Worm (Caenorhabditis elegans) whole organism, L2 larva: ENCODE measurements around the gene dmd-6.
A peak's percentile ranks its signal among the peaks of the same experiment; 100 is the strongest.

Experiments
- F13H6.1 ChIP-seq: sonication (generic microtip); optimal IDR thresholded peaks from 2 replicates; lab custom pipeline; 2016; ENCODE audit warnings: missing genetic modification characterization, missing compliant biosample characterization
- Y55F3AM.14 ChIP-seq: fragments of 200-800 bp; sonication (Bioruptor generic); optimal IDR thresholded peaks from 2 replicates; lab custom pipeline; 2018; ENCODE audit warnings: mild to moderate bottlenecking, missing genetic modification characterization, missing compliant biosample characterization
- ZK546.5 ChIP-seq: sonication (generic microtip); optimal IDR thresholded peaks from 2 replicates; lab custom pipeline; 2017; ENCODE audit warnings: missing biosample characterization, missing genetic modification characterization
- alr-1 ChIP-seq: fragments of 150-350 bp; optimal IDR thresholded peaks from 2 replicates; lab custom pipeline; 2014; ENCODE audit warnings: missing biosample characterization, missing genetic modification characterization
- ama-1 ChIP-seq: fragments of 150-350 bp; optimal IDR thresholded peaks from 2 replicates; lab custom pipeline; 2018; ENCODE audit warnings: inconsistent platforms
- blmp-1 ChIP-seq: sonication (generic microtip); optimal IDR thresholded peaks from 2 replicates; lab custom pipeline; 2017; ENCODE audit warnings: missing genetic modification characterization, mild to moderate bottlenecking, missing compliant biosample characterization, antibody characterized with exemption, moderate library complexity; ENCODE audit not compliant: insufficient read depth
- ceh-16 ChIP-seq: fragments of 150-350 bp; optimal IDR thresholded peaks from 2 replicates; lab custom pipeline; 2014; ENCODE audit warnings: missing biosample characterization, missing genetic modification characterization
- ceh-82 ChIP-seq: fragments of 150-350 bp; optimal IDR thresholded peaks from 2 replicates; lab custom pipeline; 2014; ENCODE audit warnings: missing biosample characterization, missing genetic modification characterization
- crh-2 ChIP-seq: sonication (generic microtip); optimal IDR thresholded peaks from 2 replicates; lab custom pipeline; 2017; ENCODE audit warnings: missing biosample characterization, missing genetic modification characterization
- fos-1 ChIP-seq: fragments of 150-350 bp; optimal IDR thresholded peaks from 2 replicates; lab custom pipeline; 2014; ENCODE audit warnings: missing biosample characterization, missing genetic modification characterization
- gmeb-1 ChIP-seq: fragments of 150-350 bp; optimal IDR thresholded peaks from 2 replicates; lab custom pipeline; 2014; ENCODE audit warnings: missing biosample characterization, missing genetic modification characterization
- lin-13 ChIP-seq: fragments of 150-350 bp; optimal IDR thresholded peaks from 2 replicates; lab custom pipeline; 2014; ENCODE audit warnings: missing biosample characterization, missing genetic modification reagents, missing genetic modification characterization
- lin-39 ChIP-seq: fragments of 150-350 bp; optimal IDR thresholded peaks from 2 replicates; lab custom pipeline; 2014; ENCODE audit warnings: missing biosample characterization, missing genetic modification reagents, missing genetic modification characterization
- mab-5 ChIP-seq: fragments of 150-350 bp; optimal IDR thresholded peaks from 2 replicates; lab custom pipeline; 2014; ENCODE audit warnings: missing biosample characterization, missing genetic modification characterization
- mbf-1 ChIP-seq: sonication (generic microtip); optimal IDR thresholded peaks from 2 replicates; lab custom pipeline; 2017; ENCODE audit warnings: missing biosample characterization, missing genetic modification characterization
- mdl-1 ChIP-seq, 2 experiments: fragments of 150-350 bp in 1 of 2; sonication (generic microtip) in 1 of 2; optimal IDR thresholded peaks; 2 replicates each; lab custom pipeline; 2017; ENCODE audit warnings: missing biosample characterization in 2 of 2, missing genetic modification characterization in 2 of 2
- nhr-10 ChIP-seq: sonication (generic microtip); optimal IDR thresholded peaks from 2 replicates; lab custom pipeline; 2017; ENCODE audit warnings: missing biosample characterization, missing genetic modification characterization
- nhr-11 ChIP-seq: fragments of 150-350 bp; optimal IDR thresholded peaks from 2 replicates; lab custom pipeline; 2014; ENCODE audit warnings: missing biosample characterization, missing genetic modification characterization
- nhr-12 ChIP-seq: fragments of 150-350 bp; optimal IDR thresholded peaks from 2 replicates; lab custom pipeline; 2014; ENCODE audit warnings: missing biosample characterization, missing genetic modification characterization
- nhr-129 ChIP-seq: fragments of 150-350 bp; optimal IDR thresholded peaks from 2 replicates; lab custom pipeline; 2014; ENCODE audit warnings: missing biosample characterization, missing genetic modification characterization
- nhr-21 ChIP-seq: fragments of 150-350 bp; optimal IDR thresholded peaks from 2 replicates; lab custom pipeline; 2014; ENCODE audit warnings: missing biosample characterization, missing genetic modification characterization
- nhr-23 ChIP-seq: fragments of 150-350 bp; optimal IDR thresholded peaks from 2 replicates; lab custom pipeline; 2014; ENCODE audit warnings: missing biosample characterization, missing genetic modification reagents, missing genetic modification characterization
- nhr-6 ChIP-seq: fragments of 150-350 bp; optimal IDR thresholded peaks from 2 replicates; lab custom pipeline; 2014; ENCODE audit warnings: missing biosample characterization, missing genetic modification characterization
- nhr-77 ChIP-seq: fragments of 150-350 bp; optimal IDR thresholded peaks from 2 replicates; lab custom pipeline; 2014; ENCODE audit warnings: missing biosample characterization, missing genetic modification characterization
- peb-1 ChIP-seq: fragments of 150-350 bp; optimal IDR thresholded peaks from 2 replicates; lab custom pipeline; 2014; ENCODE audit warnings: missing biosample characterization, missing genetic modification characterization
- sem-4 ChIP-seq: fragments of 150-350 bp; optimal IDR thresholded peaks from 2 replicates; lab custom pipeline; 2014; ENCODE audit warnings: missing biosample characterization, missing genetic modification reagents, missing genetic modification characterization
- sma-3 ChIP-seq: sonication (generic microtip); optimal IDR thresholded peaks from 2 replicates; lab custom pipeline; 2016; ENCODE audit warnings: missing genetic modification reagents, missing genetic modification characterization, missing compliant biosample characterization
- snpc-4 ChIP-seq: fragments of 150-350 bp; optimal IDR thresholded peaks from 2 replicates; lab custom pipeline; 2014; ENCODE audit warnings: missing biosample characterization, missing genetic modification characterization
- unc-62 ChIP-seq: fragments of 150-350 bp; optimal IDR thresholded peaks from 2 replicates; lab custom pipeline; 2014; ENCODE audit warnings: missing biosample characterization, missing genetic modification reagents, missing genetic modification characterization
- zag-1 ChIP-seq: fragments of 150-350 bp; optimal IDR thresholded peaks from 2 replicates; lab custom pipeline; 2014; ENCODE audit warnings: missing biosample characterization, missing genetic modification characterization
- ztf-11 ChIP-seq: sonication (generic microtip); optimal IDR thresholded peaks from 2 replicates; lab custom pipeline; 2017; ENCODE audit warnings: missing biosample characterization, missing genetic modification characterization

dmd-6 gene

ce11 chrIV:14616303-14616702 is at the start of gene dmd-6:
Gene dmd-6 (plus strand): TSS chrIV:14616603.
- no peak for TF ChIP-seq blmp-1 (tag; lab: Kevin White, UChicago)
- no peak for TF ChIP-seq sem-4 (tag; lab: Kevin White, UChicago)
- no peak for TF ChIP-seq ama-1
- no peak for TF ChIP-seq fos-1
- no peak for TF ChIP-seq ceh-82 (tag; lab: Kevin White, UChicago)
- TF ChIP-seq ZK546.5 (tag; lab: Kevin White, UChicago) = no peak
- TF ChIP-seq nhr-129 (tag; lab: Kevin White, UChicago) = no peak
- TF ChIP-seq nhr-11 (tag; lab: Kevin White, UChicago) = no peak

ce11 chrIV:14571626-14572025 is 44.8 kb upstream of the dmd-6 start:
- no peak for TF ChIP-seq mdl-1 (tag; optimal IDR thresholded peaks at IDR 0.05; lab: Kevin White, UChicago)
- no peak for TF ChIP-seq nhr-129 (tag; lab: Kevin White, UChicago)
- TF ChIP-seq nhr-11 (tag; lab: Kevin White, UChicago) = no peak
- TF ChIP-seq ceh-82 (tag; lab: Kevin White, UChicago) = no peak
- TF ChIP-seq nhr-10 (tag; lab: Kevin White, UChicago) = no peak
- TF ChIP-seq nhr-77 (tag; lab: Kevin White, UChicago) = no peak
- TF ChIP-seq mbf-1 = no peak
- no peak for TF ChIP-seq nhr-23 (tag; lab: Kevin White, UChicago)
- no peak for TF ChIP-seq unc-62 (GFP tag; lab: Kevin White, UChicago)
- TF ChIP-seq zag-1 (tag; lab: Kevin White, UChicago) = no peak
- no peak for TF ChIP-seq ZK546.5 (tag; lab: Kevin White, UChicago)
- no peak for TF ChIP-seq F13H6.1 (tag; lab: Kevin White, UChicago)
- no peak for TF ChIP-seq peb-1
- TF ChIP-seq, all 48 proteins: peak for 0

- TF ChIP-seq sma-3 (no peak), nhr-11 (tag; lab: Kevin White, UChicago) (no peak), F13H6.1 (tag; lab: Kevin White, UChicago) (no peak), mab-5 (tag; lab: Kevin White, UChicago) (no peak), crh-2 (no peak), nhr-23 (tag; lab: Kevin White, UChicago) (no peak), nhr-6 (tag; lab: Kevin White, UChicago) (no peak), ztf-11 (tag; lab: Kevin White, UChicago) (no peak), alr-1 (no peak), nhr-12 (no peak), Y55F3AM.14 (no peak), mdl-1 (tag; optimal IDR thresholded peaks at IDR 0.05; lab: Kevin White, UChicago) (no peak)
- TF ChIP-seq, all 48 proteins: peak for 0
Measured at ce11 chrIV:14572607-14573006, 43.8 kb upstream of the dmd-6 start, which contains the start of gene glb-34. Gene glb-34 (minus strand): TSS chrIV:14572707.

ce11 chrIV:14573068-14573467 is 43.3 kb upstream of the dmd-6 start:
- no peak for TF ChIP-seq nhr-21 (tag; lab: Kevin White, UChicago)
- TF ChIP-seq lin-13 (GFP tag; lab: Kevin White, UChicago) = no peak

ce11 chrIV:14574282-14574869 is 42.0 kb upstream of the dmd-6 start, which contains the start of the genes Y57G11B.3 and Y57G11B.5:
Gene Y57G11B.3 (minus strand): TSS chrIV:14574382.
Gene Y57G11B.5 (plus strand): TSS chrIV:14574819.
- TF ChIP-seq ceh-16 (tag; lab: Kevin White, UChicago) (no peak), blmp-1 (tag; lab: Kevin White, UChicago) (no peak), gmeb-1 (no peak), zag-1 (tag; lab: Kevin White, UChicago) (no peak), lin-39 (tag; lab: Kevin White, UChicago) (no peak)

ce11 chrIV:14576471-14576870 is 39.9 kb upstream of the dmd-6 start:
- TF ChIP-seq gmeb-1 = peak; percentile 23
- no peak for TF ChIP-seq lin-39 (tag; lab: Kevin White, UChicago)
- TF ChIP-seq unc-62 (GFP tag; lab: Kevin White, UChicago) = no peak
- peak; percentile 25 for TF ChIP-seq crh-2
- TF ChIP-seq sma-3 = peak; percentile 32
- peak; percentile 4 for TF ChIP-seq nhr-21 (tag; lab: Kevin White, UChicago)
- no peak for TF ChIP-seq mdl-1 (tag; optimal IDR thresholded peaks at IDR 0.05; lab: Kevin White, UChicago)
- TF ChIP-seq nhr-129 (tag; lab: Kevin White, UChicago) = peak; percentile 51
- peak; percentile 28 for TF ChIP-seq snpc-4 (tag; lab: Kevin White, UChicago)
